Fruit fly (Drosophila melanogaster) Kc167 (cell line): ENCODE measurements around the gene Cp7Fb.

Source experiments
- Myc ChIP-seq: fragments of >200 bp; optimal IDR thresholded peaks from 2 replicates; lab custom pipeline; 2017; ENCODE audit warnings: missing external identifiers
- Sin3A ChIP-seq: fragments of >200 bp; optimal IDR thresholded peaks from 2 replicates; lab custom pipeline; 2018; ENCODE audit warnings: missing external identifiers
- h ChIP-seq: fragments of >200 bp; optimal IDR thresholded peaks from 3 replicates; lab custom pipeline; 2018; ENCODE audit warnings: missing external identifiers
- insv ChIP-seq: fragments of >200 bp; optimal IDR thresholded peaks from 3 replicates; lab custom pipeline; 2018; ENCODE audit warnings: missing external identifiers
- psq ChIP-seq: fragments of >200 bp; optimal IDR thresholded peaks from 2 replicates; lab custom pipeline; 2017; ENCODE audit warnings: missing external identifiers
- ttk ChIP-seq: sonication (Bioruptor generic); optimal IDR thresholded peaks from 2 replicates; lab custom pipeline; 2017; ENCODE audit warnings: missing external identifiers

The Cp7Fb gene

dm6 chrX:8492849-8493248 lies 19.2 kb downstream of the Cp7Fb start:
- TF ChIP-seq insv (lab: Kevin White, UChicago), result no peak
- TF ChIP-seq psq (lab: Kevin White, UChicago), result no peak
- no peak for TF ChIP-seq h (lab: Kevin White, UChicago)
- no peak for TF ChIP-seq Sin3A (lab: Kevin White, UChicago)
- TF ChIP-seq ttk (lab: Kevin White, UChicago), result no peak
- no peak for TF ChIP-seq Myc (lab: Kevin White, UChicago)

DNA sequence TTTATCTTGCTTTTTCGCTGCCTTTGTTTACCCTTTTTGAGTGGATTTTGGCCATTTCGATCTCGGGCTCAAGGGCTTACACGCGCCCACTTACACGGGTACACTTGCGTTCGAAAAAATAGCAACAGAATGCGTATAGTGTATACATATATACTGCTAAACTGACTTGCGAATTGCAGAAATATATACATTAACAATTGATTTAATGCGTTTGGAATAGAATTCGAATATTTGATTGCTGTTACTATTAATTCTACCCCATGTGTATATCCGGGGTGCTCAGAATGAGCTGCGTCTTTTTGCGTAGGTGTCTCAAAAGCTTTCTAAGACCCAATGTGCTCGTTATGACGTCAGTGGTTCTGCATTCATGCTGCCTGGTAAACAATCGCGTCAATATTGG lies 19.8 kb downstream of the Cp7Fb start:
- no peak for TF ChIP-seq insv (lab: Kevin White, UChicago)
- TF ChIP-seq Myc (lab: Kevin White, UChicago), result no peak
- no peak for TF ChIP-seq psq (lab: Kevin White, UChicago)
- TF ChIP-seq ttk (lab: Kevin White, UChicago), result no peak
- no peak for TF ChIP-seq h (lab: Kevin White, UChicago)

dm6 chrX:8496362-8496761 lies 22.7 kb downstream of the Cp7Fb start:
- TF ChIP-seq h (lab: Kevin White, UChicago), result no peak
- no peak for TF ChIP-seq psq (lab: Kevin White, UChicago)
- no peak for TF ChIP-seq ttk (lab: Kevin White, UChicago)
- TF ChIP-seq Sin3A (lab: Kevin White, UChicago), result no peak
- no peak for TF ChIP-seq Myc (lab: Kevin White, UChicago)
- no peak for TF ChIP-seq insv (lab: Kevin White, UChicago)

dm6 chrX:8497604-8498232 lies 24.1 kb downstream of the Cp7Fb start:
- no peak for TF ChIP-seq psq (lab: Kevin White, UChicago)
- no peak for TF ChIP-seq Myc (lab: Kevin White, UChicago)
- no peak for TF ChIP-seq Sin3A (lab: Kevin White, UChicago)
- no peak for TF ChIP-seq insv (lab: Kevin White, UChicago)
- no peak for TF ChIP-seq ttk (lab: Kevin White, UChicago)

DNA sequence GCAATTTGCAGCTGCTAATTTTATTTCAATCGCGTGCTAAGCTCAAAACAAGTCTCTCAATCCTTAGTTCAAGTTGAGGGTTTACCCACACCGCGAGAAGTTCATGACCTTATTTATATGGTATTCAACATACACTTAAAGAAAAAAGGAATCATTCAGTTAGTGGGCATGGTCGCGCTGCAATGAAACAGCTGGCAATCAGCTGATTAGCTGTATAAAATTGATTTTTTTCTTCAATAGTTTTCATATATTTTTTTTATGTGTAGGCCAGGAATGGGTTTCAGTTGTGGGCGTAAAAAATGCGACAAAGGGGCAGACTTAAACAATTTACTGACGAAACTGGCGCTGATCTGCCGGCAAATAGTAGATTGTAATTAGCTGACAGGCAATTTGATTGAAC lies 25.5 kb downstream of the Cp7Fb start:
- TF ChIP-seq psq (lab: Kevin White, UChicago) (no peak), Sin3A (lab: Kevin White, UChicago) (no peak)

dm6 chrX:8501374-8501773 lies 27.7 kb downstream of the Cp7Fb start:
- TF ChIP-seq ttk (lab: Kevin White, UChicago) (no peak), psq (lab: Kevin White, UChicago) (no peak), h (lab: Kevin White, UChicago) (no peak), Sin3A (lab: Kevin White, UChicago) (no peak), insv (lab: Kevin White, UChicago) (no peak), Myc (lab: Kevin White, UChicago) (no peak)

DNA sequence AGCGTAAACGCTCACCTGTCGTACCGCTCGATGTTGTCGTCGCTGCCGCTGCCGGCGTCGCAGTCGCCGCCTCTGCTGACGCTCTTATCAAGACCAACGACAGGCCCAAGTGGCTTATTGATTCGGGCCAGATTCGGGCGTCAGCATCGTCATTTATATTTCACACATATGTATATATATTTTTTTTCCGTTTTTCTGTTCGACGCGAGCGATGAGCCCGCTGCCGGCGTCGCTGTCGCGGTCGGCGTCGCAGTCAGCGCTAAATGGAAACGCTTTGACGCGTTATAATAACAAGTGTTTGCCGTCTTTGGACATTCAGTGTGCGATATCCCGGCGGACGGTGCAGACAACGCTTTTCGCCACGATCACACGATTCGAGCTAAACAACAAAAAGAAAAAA lies 28.4 kb downstream of the Cp7Fb start:
- TF ChIP-seq ttk (lab: Kevin White, UChicago), result no peak
- no peak for TF ChIP-seq psq (lab: Kevin White, UChicago)
- no peak for TF ChIP-seq Myc (lab: Kevin White, UChicago)
- TF ChIP-seq h (lab: Kevin White, UChicago), result no peak
- TF ChIP-seq insv (lab: Kevin White, UChicago), result no peak
- no peak for TF ChIP-seq Sin3A (lab: Kevin White, UChicago)

DNA sequence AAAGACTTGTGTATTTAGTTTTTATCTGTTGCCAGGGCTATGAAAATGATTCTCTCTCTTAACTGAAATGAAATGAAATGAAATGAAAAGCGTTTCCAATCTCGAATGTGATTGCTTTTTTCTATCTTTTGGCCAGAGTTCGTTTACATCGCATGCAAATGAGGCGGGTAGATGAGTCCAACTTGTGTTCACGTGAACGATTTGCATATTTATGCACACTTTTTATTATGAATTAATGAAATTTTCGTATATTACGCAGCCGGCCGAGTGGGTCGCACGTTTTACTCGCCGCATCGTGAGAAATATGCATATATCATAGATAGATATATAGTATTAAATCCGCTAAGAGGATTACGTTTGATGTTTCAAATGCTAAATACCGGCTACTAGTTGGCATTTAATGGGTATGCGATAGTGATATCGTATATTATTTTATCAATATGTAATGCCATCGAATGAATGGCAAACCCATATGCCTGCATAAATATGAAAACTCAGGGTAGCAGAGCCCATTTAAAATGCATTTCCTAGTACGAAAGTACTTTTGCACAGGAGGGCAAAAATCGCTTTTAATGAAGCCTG lies 31.5 kb downstream of the Cp7Fb start:
- TF ChIP-seq psq (lab: Kevin White, UChicago), result no peak

DNA sequence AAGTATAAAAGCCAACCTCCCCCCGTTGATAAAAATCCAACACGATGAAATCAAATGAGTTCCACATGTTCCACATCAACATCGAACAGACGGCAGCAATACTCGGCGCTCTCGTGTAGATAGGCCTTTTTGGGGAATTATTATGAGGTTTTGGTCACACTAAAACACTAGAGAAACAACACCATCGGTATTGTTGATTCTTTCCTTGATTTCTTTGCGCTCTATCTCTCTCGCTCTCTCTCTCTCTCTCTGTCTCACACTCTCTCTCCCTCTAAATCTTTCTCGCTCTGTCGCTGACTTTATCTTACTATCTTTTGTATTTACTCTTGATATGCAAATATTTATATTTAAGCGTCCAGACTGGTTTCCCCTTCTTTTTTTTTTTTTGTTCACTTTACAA lies 37.1 kb downstream of the Cp7Fb start:
- TF ChIP-seq ttk (lab: Kevin White, UChicago), result no peak
- no peak for TF ChIP-seq Myc (lab: Kevin White, UChicago)
- no peak for TF ChIP-seq insv (lab: Kevin White, UChicago)
- TF ChIP-seq h (lab: Kevin White, UChicago), result no peak
- TF ChIP-seq psq (lab: Kevin White, UChicago), result no peak
- TF ChIP-seq Sin3A (lab: Kevin White, UChicago), result no peak

DNA sequence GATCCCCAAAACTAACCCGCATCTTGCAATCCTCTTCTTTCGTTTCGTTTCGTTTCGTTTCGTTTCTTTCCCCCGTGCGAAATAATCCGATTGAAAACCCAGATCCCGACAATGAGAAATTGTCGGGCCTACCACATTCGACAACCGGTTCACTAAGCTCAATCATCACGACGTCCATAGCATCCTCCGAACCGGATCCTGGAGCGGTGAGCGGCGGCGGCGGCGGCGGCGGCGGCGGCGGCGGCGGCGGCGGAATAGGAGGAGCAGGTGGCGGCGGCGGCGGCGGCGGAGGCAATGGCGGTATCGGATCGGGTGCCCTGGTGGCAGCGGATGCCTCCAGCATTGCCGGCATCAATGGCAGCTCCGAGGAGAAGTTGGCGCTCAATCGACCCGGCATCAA lies 38.6 kb downstream of the Cp7Fb start:
- no peak for TF ChIP-seq psq (lab: Kevin White, UChicago)
- TF ChIP-seq Myc (lab: Kevin White, UChicago), result no peak
- no peak for TF ChIP-seq insv (lab: Kevin White, UChicago)
- TF ChIP-seq ttk (lab: Kevin White, UChicago), result no peak
- TF ChIP-seq h (lab: Kevin White, UChicago), result no peak
- TF ChIP-seq Sin3A (lab: Kevin White, UChicago), result no peak

DNA sequence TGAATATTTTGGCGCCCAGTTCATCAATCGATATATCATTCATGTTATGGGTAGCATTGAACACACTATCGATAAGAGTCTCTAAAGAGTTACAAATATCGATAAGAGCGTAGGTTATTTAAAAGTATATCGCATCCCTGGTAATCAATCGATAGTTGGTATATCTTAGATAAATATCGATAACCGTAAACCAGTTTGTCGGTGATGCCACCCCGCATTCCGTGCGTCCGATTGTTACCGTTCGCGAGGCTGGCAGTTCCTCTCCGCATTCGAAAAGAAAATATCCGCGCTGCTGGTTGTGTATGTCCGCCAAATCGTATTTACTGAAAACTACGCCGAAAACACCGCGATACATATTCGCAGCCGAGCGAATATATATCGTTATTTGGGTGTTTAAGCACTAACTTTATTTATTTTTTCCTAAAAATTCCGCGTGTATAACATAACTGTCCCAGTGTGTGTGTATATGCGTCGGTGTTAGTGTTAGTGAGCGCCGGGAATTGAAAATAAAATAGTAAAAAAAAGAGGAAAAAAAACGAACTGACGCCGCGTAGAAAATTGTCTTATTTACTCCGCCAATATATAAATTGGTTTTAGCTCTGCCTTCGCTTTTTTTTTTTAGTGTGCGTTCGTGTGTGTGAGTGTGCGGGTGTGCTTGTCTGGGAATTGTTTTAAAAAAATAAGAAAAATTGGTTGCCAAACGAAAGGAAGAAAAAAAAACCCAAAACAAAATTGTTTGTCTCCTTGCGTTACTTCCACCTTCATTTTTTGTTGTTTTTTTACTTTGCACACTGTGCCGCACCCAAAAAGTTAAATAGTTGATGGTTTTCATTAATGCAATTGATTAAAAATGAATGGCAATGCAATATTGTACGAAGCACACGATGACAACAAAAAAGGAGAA lies 43.7 kb downstream of the Cp7Fb start, which contains the start of gene Nrg:
Nrg (plus strand) TSS at position 253 of the 904 bp plus-strand sequence.
- no peak for TF ChIP-seq h (lab: Kevin White, UChicago)
- TF ChIP-seq Myc (lab: Kevin White, UChicago), result no peak
- TF ChIP-seq psq (lab: Kevin White, UChicago), result no peak
- TF ChIP-seq insv (lab: Kevin White, UChicago), result no peak
- no peak for TF ChIP-seq ttk (lab: Kevin White, UChicago)
